Worm (Caenorhabditis elegans) whole organism, midembryonic: Measurements from ENCODE around the gene cgt-1.

ENCODE experiments used
- T22C8.4 ChIP-seq: fragments of 200-800 bp; sonication (Bioruptor generic); IDR thresholded peaks from 2 replicates; pipeline ENCODE4 v1.3.6; 2022; ENCODE audit warnings: missing genetic modification characterization, missing compliant biosample characterization
- cog-1 ChIP-seq: sonication (generic microtip); optimal IDR thresholded peaks from 2 replicates; lab custom pipeline; 2016; ENCODE audit warnings: missing genetic modification characterization, missing compliant biosample characterization
- flt-1 ChIP-seq: fragments of 200-800 bp; sonication (Bioruptor generic); IDR thresholded peaks from 2 replicates; pipeline ENCODE4 v1.3.6; 2022; ENCODE audit warnings: missing genetic modification characterization, missing compliant biosample characterization
- klf-2 ChIP-seq: fragments of 200-800 bp; sonication (Bioruptor generic); conservative IDR thresholded peaks from 2 replicates; pipeline ENCODE4 v1.3.6; 2022; ENCODE audit warnings: missing genetic modification reagents, missing genetic modification characterization, missing compliant biosample characterization
- med-1 ChIP-seq: sonication (generic microtip); optimal IDR thresholded peaks from 2 replicates; lab custom pipeline; 2017; ENCODE audit warnings: missing genetic modification characterization, mild to moderate bottlenecking, missing compliant biosample characterization, antibody characterized with exemption, missing genetic modification reagents; ENCODE audit not compliant: insufficient read depth
- ref-1 ChIP-seq: fragments of 200-800 bp; sonication (Bioruptor generic); conservative IDR thresholded peaks from 2 replicates; pipeline ENCODE4 v1.3.6; 2022; ENCODE audit warnings: missing genetic modification reagents, missing genetic modification characterization, missing compliant biosample characterization
- tab-1 ChIP-seq: fragments of 200-800 bp; sonication (Bioruptor generic); IDR thresholded peaks from 2 replicates; pipeline ENCODE4 v1.3.6; 2022; ENCODE audit warnings: missing genetic modification characterization, missing compliant biosample characterization
- ztf-23 ChIP-seq: fragments of 200-800 bp; sonication (Bioruptor generic); IDR thresholded peaks from 2 replicates; pipeline ENCODE4 v1.3.6; 2022; ENCODE audit warnings: missing genetic modification reagents, missing genetic modification characterization, missing compliant biosample characterization
- ztf-29 ChIP-seq: fragments of 200-800 bp; sonication (Bioruptor generic); IDR thresholded peaks from 2 replicates; pipeline ENCODE4 v1.3.6; 2022; ENCODE audit warnings: missing genetic modification reagents, missing genetic modification characterization, missing compliant biosample characterization

ce11 chrV:15891279-15891678 lies 2.6 kb upstream of the cgt-1 start:
- TF ChIP-seq med-1 (GFP tag; lab: Kevin White, UChicago) (no peak), cog-1 (tag; lab: Kevin White, UChicago) (no peak), ztf-29 (GFP tag; lab: Robert Waterston, UW) (no peak), T22C8.4 (GFP tag; lab: Robert Waterston, UW) (no peak), ztf-23 (GFP tag; lab: Robert Waterston, UW) (no peak), flt-1 (GFP tag; lab: Robert Waterston, UW) (no peak), klf-2 (GFP tag; lab: Robert Waterston, UW) (no peak), tab-1 (no peak), ref-1 (GFP tag; lab: Robert Waterston, UW) (no peak)
